Fruit fly (Drosophila melanogaster) whole organism, prepupa: ENCODE data around the gene CG15629.
A peak's percentile ranks its signal among the peaks of the same experiment; 100 is the strongest.

Source experiments
- Blimp-1 ChIP-seq: fragments of 200-800 bp; sonication (Bioruptor generic); optimal IDR thresholded peaks from 3 replicates; lab custom pipeline; 2017; ENCODE audit warnings: missing biosample characterization, missing genetic modification characterization, mild to moderate bottlenecking, moderate library complexity, missing genetic modification reagents
- CG10669 ChIP-seq: fragments of 200-800 bp; sonication (Bioruptor generic); optimal IDR thresholded peaks from 3 replicates; lab custom pipeline; 2018; ENCODE audit warnings: missing biosample characterization, mild to moderate bottlenecking, missing genetic modification characterization, moderate library complexity
- CG11294 ChIP-seq: fragments of 200-800 bp; sonication (Bioruptor generic); IDR thresholded peaks from 2 replicates; pipeline ENCODE4 v1.3.6; 2022; ENCODE audit warnings: missing biosample characterization, missing genetic modification characterization
- CG11762 ChIP-seq: fragments of 200-800 bp; sonication (Bioruptor generic); optimal IDR thresholded peaks from 3 replicates; lab custom pipeline; 2016; ENCODE audit warnings: missing biosample characterization, missing genetic modification characterization; ENCODE audit not compliant: insufficient read depth
- CG31627 ChIP-seq: fragments of 200-800 bp; sonication (Bioruptor generic); optimal IDR thresholded peaks from 3 replicates; lab custom pipeline; 2016; ENCODE audit warnings: missing biosample characterization, missing genetic modification characterization
- CG32006 ChIP-seq: fragments of 200-800 bp; sonication (Bioruptor generic); optimal IDR thresholded peaks from 3 replicates; lab custom pipeline; 2017; ENCODE audit warnings: missing biosample characterization, mild to moderate bottlenecking, missing genetic modification characterization
- CG4318 ChIP-seq: fragments of 200-800 bp; sonication (Bioruptor generic); optimal IDR thresholded peaks from 3 replicates; lab custom pipeline; 2017; ENCODE audit warnings: missing biosample characterization, mild to moderate bottlenecking, missing genetic modification characterization
- CG6163 ChIP-seq: fragments of 200-800 bp; sonication (Bioruptor generic); IDR thresholded peaks from 3 replicates; pipeline ENCODE4 v1.3.6; 2022; ENCODE audit warnings: missing biosample characterization, missing genetic modification characterization
- CG6808 ChIP-seq: fragments of 200-800 bp; sonication (Bioruptor generic); optimal IDR thresholded peaks from 3 replicates; lab custom pipeline; 2017; ENCODE audit warnings: missing biosample characterization, missing genetic modification characterization, mild to moderate bottlenecking, moderate library complexity, missing genetic modification reagents
- CG6854 ChIP-seq: fragments of 200-800 bp; sonication (Bioruptor generic); optimal IDR thresholded peaks from 2 replicates; lab custom pipeline; 2017; ENCODE audit warnings: missing biosample characterization, mild to moderate bottlenecking, missing genetic modification characterization
- CG7368 ChIP-seq: fragments of 200-800 bp; sonication (Bioruptor generic); optimal IDR thresholded peaks from 3 replicates; lab custom pipeline; 2016; ENCODE audit warnings: missing biosample characterization, missing genetic modification characterization
- CG8119 ChIP-seq: fragments of 200-800 bp; sonication (Bioruptor generic); IDR thresholded peaks from 3 replicates; pipeline ENCODE4 v1.3.6; 2022; ENCODE audit warnings: missing biosample characterization, missing genetic modification characterization
- CG8319 ChIP-seq: fragments of 200-800 bp; sonication (Bioruptor generic); optimal IDR thresholded peaks from 3 replicates; lab custom pipeline; 2016; ENCODE audit warnings: missing biosample characterization, missing genetic modification characterization
- CG8632 ChIP-seq: fragments of 200-800 bp; sonication (Bioruptor generic); optimal IDR thresholded peaks from 3 replicates; lab custom pipeline; 2016; ENCODE audit warnings: missing biosample characterization, missing genetic modification characterization
- CG9139 ChIP-seq: fragments of 200-800 bp; sonication (Bioruptor generic); optimal IDR thresholded peaks from 3 replicates; lab custom pipeline; 2017; ENCODE audit warnings: missing biosample characterization, mild to moderate bottlenecking, missing genetic modification characterization
- Eip75B ChIP-seq: fragments of 200-800 bp; sonication (Bioruptor generic); optimal IDR thresholded peaks from 3 replicates; lab custom pipeline; 2016; ENCODE audit warnings: missing biosample characterization, missing genetic modification characterization
- Eip78C ChIP-seq: fragments of 200-800 bp; sonication (Bioruptor generic); peaks from one replicate; lab custom pipeline; 2016; ENCODE audit warnings: missing biosample characterization, missing genetic modification characterization
- Ets21C ChIP-seq: fragments of 200-800 bp; sonication (Bioruptor generic); optimal IDR thresholded peaks from 3 replicates; lab custom pipeline; 2016; ENCODE audit warnings: missing biosample characterization, missing genetic modification characterization
- Ets96B ChIP-seq: fragments of 200-800 bp; optimal IDR thresholded peaks from 2 replicates; lab custom pipeline; 2019; ENCODE audit warnings: missing biosample characterization, mild to moderate bottlenecking, missing genetic modification characterization, moderate library complexity
- Gug ChIP-seq: fragments of 200-800 bp; sonication (Bioruptor generic); IDR thresholded peaks from 2 replicates; pipeline ENCODE4 v1.3.6; 2022; ENCODE audit warnings: missing biosample characterization, missing genetic modification characterization
- Hr39 ChIP-seq: fragments of 200-800 bp; sonication (Bioruptor generic); optimal IDR thresholded peaks from 2 replicates; lab custom pipeline; 2016; ENCODE audit warnings: missing biosample characterization, missing genetic modification characterization
- Hr4 ChIP-seq: fragments of 200-800 bp; sonication (Bioruptor generic); optimal IDR thresholded peaks from 3 replicates; lab custom pipeline; 2016; ENCODE audit warnings: missing biosample characterization, missing genetic modification characterization
- Smox ChIP-seq: fragments of 200-800 bp; sonication (Bioruptor generic); optimal IDR thresholded peaks from 3 replicates; lab custom pipeline; 2016; ENCODE audit warnings: missing biosample characterization, missing genetic modification characterization
- Sox102F ChIP-seq: fragments of 200-800 bp; sonication (Bioruptor generic); optimal IDR thresholded peaks from 2 replicates; lab custom pipeline; 2016; ENCODE audit warnings: missing biosample characterization, mild to moderate bottlenecking, missing genetic modification characterization
- Sox14 ChIP-seq: fragments of 200-800 bp; sonication (Bioruptor generic); optimal IDR thresholded peaks from 3 replicates; lab custom pipeline; 2016; ENCODE audit warnings: missing biosample characterization, missing genetic modification characterization
- Sox15 ChIP-seq: fragments of 200-800 bp; sonication (Bioruptor generic); optimal IDR thresholded peaks from 3 replicates; lab custom pipeline; 2016; ENCODE audit warnings: missing biosample characterization, missing genetic modification characterization
- achi ChIP-seq: fragments of 200-800 bp; sonication (Bioruptor generic); optimal IDR thresholded peaks from 3 replicates; lab custom pipeline; 2016; ENCODE audit warnings: missing biosample characterization, missing genetic modification characterization
- acj6 ChIP-seq: fragments of 200-800 bp; sonication (Bioruptor generic); optimal IDR thresholded peaks from 3 replicates; lab custom pipeline; 2016; ENCODE audit warnings: missing biosample characterization, missing genetic modification characterization
- cyc ChIP-seq: fragments of 200-800 bp; sonication (Bioruptor generic); optimal IDR thresholded peaks from 3 replicates; lab custom pipeline; 2016; ENCODE audit warnings: missing biosample characterization, missing genetic modification characterization
- dac ChIP-seq: fragments of 200-800 bp; sonication (Bioruptor generic); optimal IDR thresholded peaks from 2 replicates; lab custom pipeline; 2017; ENCODE audit warnings: missing biosample characterization, mild to moderate bottlenecking, missing genetic modification characterization
- eg ChIP-seq: fragments of 200-800 bp; sonication (Bioruptor generic); IDR thresholded peaks from 3 replicates; pipeline ENCODE4 v1.3.6; 2022; ENCODE audit warnings: missing biosample characterization, missing genetic modification characterization
- esn ChIP-seq: fragments of 200-800 bp; sonication (Bioruptor generic); optimal IDR thresholded peaks from 2 replicates; lab custom pipeline; 2016; ENCODE audit warnings: missing biosample characterization, mild to moderate bottlenecking, missing genetic modification characterization, moderate library complexity
- fd59A ChIP-seq: fragments of 200-800 bp; sonication (Bioruptor generic); optimal IDR thresholded peaks from 2 replicates; lab custom pipeline; 2017; ENCODE audit warnings: missing biosample characterization, mild to moderate bottlenecking, missing genetic modification characterization, missing genetic modification reagents
- fd85E ChIP-seq: fragments of 200-800 bp; sonication (Bioruptor generic); optimal IDR thresholded peaks from 3 replicates; lab custom pipeline; 2016; ENCODE audit warnings: missing biosample characterization, missing genetic modification characterization
- lz ChIP-seq: fragments of 200-800 bp; sonication (Bioruptor generic); optimal IDR thresholded peaks from 3 replicates; lab custom pipeline; 2016; ENCODE audit warnings: missing biosample characterization, missing genetic modification characterization
- net ChIP-seq: fragments of 200-800 bp; sonication (Bioruptor generic); optimal IDR thresholded peaks from 3 replicates; lab custom pipeline; 2016; ENCODE audit warnings: missing biosample characterization, missing genetic modification characterization
- pdm3 ChIP-seq: fragments of 200-800 bp; sonication (Bioruptor generic); optimal IDR thresholded peaks from 3 replicates; lab custom pipeline; 2016; ENCODE audit warnings: missing biosample characterization, missing genetic modification characterization
- salr ChIP-seq, 2 experiments: fragments of 200-800 bp; sonication (Bioruptor generic); optimal IDR thresholded peaks; 3 replicates each; lab custom pipeline; 2016 to 2018; ENCODE audit warnings: missing biosample characterization in 2 of 2, missing genetic modification characterization in 2 of 2, mild to moderate bottlenecking in 1 of 2
- ss ChIP-seq, 2 experiments: fragments of 200-800 bp; sonication (Bioruptor generic); optimal IDR thresholded peaks; 2 replicates in 1 of 2; 3 replicates in 1 of 2; lab custom pipeline; 2017 to 2018; ENCODE audit warnings: mild to moderate bottlenecking in 2 of 2, missing biosample characterization in 2 of 2, missing genetic modification characterization in 2 of 2, moderate library complexity in 1 of 2
- svp ChIP-seq: fragments of 200-800 bp; sonication (Bioruptor generic); peaks from one replicate; lab custom pipeline; 2016; ENCODE audit warnings: missing biosample characterization, missing genetic modification characterization
- topi ChIP-seq: fragments of 200-800 bp; sonication (Bioruptor generic); optimal IDR thresholded peaks from 3 replicates; lab custom pipeline; 2016; ENCODE audit warnings: missing biosample characterization, missing genetic modification characterization

CG15629 gene

dm6 chr2L:4797643-4798042, 15.2 kb upstream of the CG15629 start (continued):
- TF ChIP-seq svp (peak; percentile 43), acj6 (GFP tag; lab: Kevin White, UChicago) (peak; percentile 15), Sox15 (GFP tag; lab: Kevin White, UChicago) (no peak), achi (peak; percentile 30), fd59A (GFP tag; lab: Kevin White, UChicago) (no peak), salr (GFP tag; optimal IDR thresholded peaks at IDR 0.05; lab: Kevin White, UChicago) (no peak), CG4318 (peak; percentile 8)

DNA sequence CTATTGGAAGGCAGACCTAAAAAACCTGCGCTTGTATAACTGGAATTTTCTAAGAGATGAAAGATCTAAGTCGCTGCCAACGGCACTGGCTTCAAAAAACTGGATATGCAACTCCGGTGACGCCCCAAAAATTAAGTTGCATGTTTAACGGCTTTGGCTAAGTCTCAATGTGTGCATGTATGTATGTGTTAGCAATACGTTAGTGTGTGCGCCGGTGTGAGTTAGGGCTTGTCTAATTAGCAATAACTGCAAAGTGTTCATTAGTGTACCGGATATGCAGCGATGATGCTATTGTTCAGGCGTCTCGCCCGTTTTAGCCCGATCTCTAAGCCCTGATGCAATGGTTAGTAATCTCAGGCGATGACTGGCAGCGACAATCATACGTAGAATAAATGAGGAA, 13.9 kb upstream of the CG15629 start:
- TF ChIP-seq topi (no peak), CG6163 (GFP tag; lab: Robert Waterston, UW) (no peak), achi (no peak), net (no peak), CG9139 (GFP tag; lab: Kevin White, UChicago) (no peak), pdm3 (GFP tag; lab: Kevin White, UChicago) (no peak)

DNA sequence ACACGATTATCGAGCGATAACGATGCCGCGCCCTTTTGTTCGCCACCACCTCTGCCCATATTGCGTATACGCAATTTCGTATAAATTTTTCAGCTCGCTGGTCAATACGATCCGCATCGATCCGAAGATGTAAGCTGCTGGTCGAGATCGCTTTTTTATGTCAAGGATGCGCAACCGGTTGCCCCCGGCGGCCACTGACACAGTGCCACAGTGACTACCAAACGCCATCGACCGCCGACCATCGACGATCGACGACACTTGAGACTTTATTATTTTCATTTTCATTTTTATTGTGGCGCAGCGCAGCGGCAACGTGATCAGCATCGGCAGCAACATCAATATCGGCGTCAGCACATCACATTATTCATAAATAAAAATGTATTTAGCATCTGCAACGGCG, 12.8 kb upstream of the CG15629 start:
- TF ChIP-seq Blimp-1 (GFP tag; lab: Kevin White, UChicago) = peak; percentile 45
- no peak for TF ChIP-seq lz
- TF ChIP-seq Eip75B (GFP tag; lab: Kevin White, UChicago) = peak; percentile 36
- no peak for TF ChIP-seq Gug (GFP tag; lab: Robert Waterston, UW)
- no peak for TF ChIP-seq pdm3 (GFP tag; lab: Kevin White, UChicago)
- TF ChIP-seq Smox = no peak
- no peak for TF ChIP-seq Sox14 (GFP tag; lab: Kevin White, UChicago)
- TF ChIP-seq Eip78C = peak; percentile 70

DNA sequence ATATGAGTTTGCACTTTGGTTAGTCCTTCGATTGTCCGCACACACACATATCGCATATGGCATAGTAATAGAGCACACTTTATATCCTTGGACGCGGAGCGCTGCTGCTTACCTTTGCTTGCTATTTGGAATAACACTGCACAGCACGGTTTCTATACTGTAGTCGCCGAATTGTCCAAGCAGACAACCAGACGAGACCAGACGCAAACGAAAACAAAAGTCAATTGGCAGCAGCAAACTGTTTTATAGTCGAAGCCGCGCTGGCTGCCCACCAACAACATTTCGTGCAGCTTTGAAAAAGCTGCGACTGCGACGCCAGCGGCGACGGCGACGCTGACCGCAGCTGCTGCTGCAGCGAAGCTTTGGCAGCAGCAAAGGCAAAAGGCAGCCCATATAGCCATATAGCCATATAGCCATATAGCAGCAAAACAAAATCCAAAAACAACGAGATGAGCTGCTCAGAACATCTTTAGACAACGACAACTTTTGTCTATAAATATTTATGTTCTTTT, 11.0 kb upstream of the CG15629 start, which contains the start of gene slf:
Gene slf, minus strand, starts transcription at position 219 of the 512 bp plus-strand sequence.
- TF ChIP-seq CG7368 (GFP tag; lab: Kevin White, UChicago) (no peak), svp (no peak), CG11762 (no peak), Hr39 (GFP tag; lab: Kevin White, UChicago) (no peak), CG10669 (GFP tag; lab: Kevin White, UChicago) (no peak), eg (GFP tag; lab: Robert Waterston, UW) (0 out of 3 replicates have a peak, but pooled peaks have one; percentile 48), Sox14 (GFP tag; lab: Kevin White, UChicago) (no peak), CG4318 (no peak)

DNA sequence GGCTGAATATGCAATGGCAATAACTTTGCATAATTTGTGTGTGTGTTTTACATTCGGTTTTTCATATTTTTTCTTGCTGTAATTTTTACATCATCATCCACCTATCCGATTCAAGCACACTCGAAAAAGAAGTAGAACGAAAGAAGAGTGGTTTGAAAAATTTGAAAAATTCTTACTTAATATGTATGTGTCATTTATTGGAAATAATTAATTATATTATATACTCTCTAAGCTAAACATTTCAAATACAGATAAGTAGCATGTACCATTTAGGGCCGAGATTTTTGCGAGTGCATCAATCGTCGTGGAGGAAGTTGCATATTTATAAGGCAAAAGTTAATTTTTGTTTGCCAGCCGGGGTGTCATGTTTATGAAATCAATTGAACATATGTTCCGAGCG, 6.7 kb upstream of the CG15629 start:
- TF ChIP-seq cyc (no peak), CG8319 (GFP tag; lab: Kevin White, UChicago) (no peak), CG6163 (GFP tag; lab: Robert Waterston, UW) (0 out of 3 replicates have a peak, but pooled peaks have one; percentile 13), Eip78C (peak; percentile 2), CG8119 (0 out of 3 replicates have a peak, but pooled peaks have one; percentile 14)

- TF ChIP-seq dac (GFP tag; lab: Kevin White, UChicago) (no peak), CG32006 (no peak), achi (no peak), topi (peak; percentile 14), CG8632 (no peak), Ets96B (tag; lab: Kevin White, UChicago) (no peak), ss (GFP tag; optimal IDR thresholded peaks at IDR 0.05; lab: Kevin White, UChicago) (peak; percentile 18 to 36), CG8319 (GFP tag; lab: Kevin White, UChicago) (no peak), Ets21C (GFP tag; lab: Kevin White, UChicago) (no peak), Eip75B (GFP tag; lab: Kevin White, UChicago) (no peak), CG31627 (GFP tag; lab: Kevin White, UChicago) (no peak), Gug (GFP tag; lab: Robert Waterston, UW) (no peak), CG11294 (no peak), Hr4 (no peak), fd85E (GFP tag; lab: Kevin White, UChicago) (no peak), CG4318 (no peak), CG6854 (GFP tag; lab: Kevin White, UChicago) (peak; percentile 21), Sox102F (GFP tag; lab: Kevin White, UChicago) (peak; percentile 9), esn (GFP tag; lab: Kevin White, UChicago) (no peak), CG6808 (GFP tag; lab: Kevin White, UChicago) (peak; percentile 34)
Observed at dm6 chr2L:4807953-4808604, 4.7 kb upstream of the CG15629 start.
